Fruit fly (Drosophila melanogaster) whole organism, prepupa: ENCODE data around the gene CG7523.

Source experiments
- Blimp-1 ChIP-seq: fragments of 200-800 bp; sonication (Bioruptor generic); optimal IDR thresholded peaks from 3 replicates; lab custom pipeline; 2017; ENCODE audit warnings: missing biosample characterization, missing genetic modification characterization, mild to moderate bottlenecking, moderate library complexity, missing genetic modification reagents
- CG10631 ChIP-seq: fragments of 200-800 bp; sonication (Bioruptor generic); optimal IDR thresholded peaks from 2 replicates; lab custom pipeline; 2016; ENCODE audit warnings: missing biosample characterization, missing genetic modification characterization
- CG10669 ChIP-seq: fragments of 200-800 bp; sonication (Bioruptor generic); optimal IDR thresholded peaks from 3 replicates; lab custom pipeline; 2018; ENCODE audit warnings: missing biosample characterization, mild to moderate bottlenecking, missing genetic modification characterization, moderate library complexity
- CG11294 ChIP-seq: fragments of 200-800 bp; sonication (Bioruptor generic); IDR thresholded peaks from 2 replicates; pipeline ENCODE4 v1.3.6; 2022; ENCODE audit warnings: missing biosample characterization, missing genetic modification characterization
- CG1621 ChIP-seq: fragments of 200-800 bp; sonication (Bioruptor generic); optimal IDR thresholded peaks from 3 replicates; lab custom pipeline; 2018; ENCODE audit warnings: missing biosample characterization, mild to moderate bottlenecking, missing genetic modification characterization
- CG16779 ChIP-seq: fragments of 200-800 bp; sonication (Bioruptor generic); optimal IDR thresholded peaks from 3 replicates; lab custom pipeline; 2017; ENCODE audit warnings: missing biosample characterization, mild to moderate bottlenecking, missing genetic modification characterization
- CG32006 ChIP-seq: fragments of 200-800 bp; sonication (Bioruptor generic); optimal IDR thresholded peaks from 3 replicates; lab custom pipeline; 2017; ENCODE audit warnings: missing biosample characterization, mild to moderate bottlenecking, missing genetic modification characterization
- CG3919 ChIP-seq: fragments of 200-800 bp; sonication (Bioruptor generic); optimal IDR thresholded peaks from 3 replicates; lab custom pipeline; 2016; ENCODE audit warnings: missing biosample characterization, missing genetic modification characterization
- CG4318 ChIP-seq: fragments of 200-800 bp; sonication (Bioruptor generic); optimal IDR thresholded peaks from 3 replicates; lab custom pipeline; 2017; ENCODE audit warnings: missing biosample characterization, mild to moderate bottlenecking, missing genetic modification characterization
- CG6276 ChIP-seq: fragments of 200-800 bp; sonication (Bioruptor generic); optimal IDR thresholded peaks from 2 replicates; lab custom pipeline; 2017; ENCODE audit warnings: missing biosample characterization, mild to moderate bottlenecking, missing genetic modification characterization
- CG8319 ChIP-seq: fragments of 200-800 bp; sonication (Bioruptor generic); optimal IDR thresholded peaks from 3 replicates; lab custom pipeline; 2016; ENCODE audit warnings: missing biosample characterization, missing genetic modification characterization
- CG8632 ChIP-seq: fragments of 200-800 bp; sonication (Bioruptor generic); optimal IDR thresholded peaks from 3 replicates; lab custom pipeline; 2016; ENCODE audit warnings: missing biosample characterization, missing genetic modification characterization
- CG9139 ChIP-seq: fragments of 200-800 bp; sonication (Bioruptor generic); optimal IDR thresholded peaks from 3 replicates; lab custom pipeline; 2017; ENCODE audit warnings: missing biosample characterization, mild to moderate bottlenecking, missing genetic modification characterization
- Eip75B ChIP-seq: fragments of 200-800 bp; sonication (Bioruptor generic); optimal IDR thresholded peaks from 3 replicates; lab custom pipeline; 2016; ENCODE audit warnings: missing biosample characterization, missing genetic modification characterization
- Eip78C ChIP-seq: fragments of 200-800 bp; sonication (Bioruptor generic); peaks from one replicate; lab custom pipeline; 2016; ENCODE audit warnings: missing biosample characterization, missing genetic modification characterization
- Eip93F ChIP-seq: fragments of 200-800 bp; sonication (Bioruptor generic); optimal IDR thresholded peaks from 2 replicates; lab custom pipeline; 2016; ENCODE audit warnings: missing biosample characterization, mild to moderate bottlenecking, missing genetic modification characterization
- Ets96B ChIP-seq: fragments of 200-800 bp; optimal IDR thresholded peaks from 2 replicates; lab custom pipeline; 2019; ENCODE audit warnings: missing biosample characterization, mild to moderate bottlenecking, missing genetic modification characterization, moderate library complexity
- Hr4 ChIP-seq: fragments of 200-800 bp; sonication (Bioruptor generic); optimal IDR thresholded peaks from 3 replicates; lab custom pipeline; 2016; ENCODE audit warnings: missing biosample characterization, missing genetic modification characterization
- Lpt ChIP-seq: fragments of 200-800 bp; sonication (Bioruptor generic); optimal IDR thresholded peaks from 3 replicates; lab custom pipeline; 2016; ENCODE audit warnings: missing biosample characterization, missing genetic modification characterization
- Sox14 ChIP-seq: fragments of 200-800 bp; sonication (Bioruptor generic); optimal IDR thresholded peaks from 3 replicates; lab custom pipeline; 2016; ENCODE audit warnings: missing biosample characterization, missing genetic modification characterization
- Sox15 ChIP-seq: fragments of 200-800 bp; sonication (Bioruptor generic); optimal IDR thresholded peaks from 3 replicates; lab custom pipeline; 2016; ENCODE audit warnings: missing biosample characterization, missing genetic modification characterization
- achi ChIP-seq: fragments of 200-800 bp; sonication (Bioruptor generic); optimal IDR thresholded peaks from 3 replicates; lab custom pipeline; 2016; ENCODE audit warnings: missing biosample characterization, missing genetic modification characterization
- acj6 ChIP-seq: fragments of 200-800 bp; sonication (Bioruptor generic); optimal IDR thresholded peaks from 3 replicates; lab custom pipeline; 2016; ENCODE audit warnings: missing biosample characterization, missing genetic modification characterization
- dac ChIP-seq: fragments of 200-800 bp; sonication (Bioruptor generic); optimal IDR thresholded peaks from 2 replicates; lab custom pipeline; 2017; ENCODE audit warnings: missing biosample characterization, mild to moderate bottlenecking, missing genetic modification characterization
- eg ChIP-seq: fragments of 200-800 bp; sonication (Bioruptor generic); IDR thresholded peaks from 3 replicates; pipeline ENCODE4 v1.3.6; 2022; ENCODE audit warnings: missing biosample characterization, missing genetic modification characterization
- fd59A ChIP-seq: fragments of 200-800 bp; sonication (Bioruptor generic); optimal IDR thresholded peaks from 2 replicates; lab custom pipeline; 2017; ENCODE audit warnings: missing biosample characterization, mild to moderate bottlenecking, missing genetic modification characterization, missing genetic modification reagents
- fd85E ChIP-seq: fragments of 200-800 bp; sonication (Bioruptor generic); optimal IDR thresholded peaks from 3 replicates; lab custom pipeline; 2016; ENCODE audit warnings: missing biosample characterization, missing genetic modification characterization
- lz ChIP-seq: fragments of 200-800 bp; sonication (Bioruptor generic); optimal IDR thresholded peaks from 3 replicates; lab custom pipeline; 2016; ENCODE audit warnings: missing biosample characterization, missing genetic modification characterization
- net ChIP-seq: fragments of 200-800 bp; sonication (Bioruptor generic); optimal IDR thresholded peaks from 3 replicates; lab custom pipeline; 2016; ENCODE audit warnings: missing biosample characterization, missing genetic modification characterization
- svp ChIP-seq: fragments of 200-800 bp; sonication (Bioruptor generic); peaks from one replicate; lab custom pipeline; 2016; ENCODE audit warnings: missing biosample characterization, missing genetic modification characterization

Gene CG7523

DNA sequence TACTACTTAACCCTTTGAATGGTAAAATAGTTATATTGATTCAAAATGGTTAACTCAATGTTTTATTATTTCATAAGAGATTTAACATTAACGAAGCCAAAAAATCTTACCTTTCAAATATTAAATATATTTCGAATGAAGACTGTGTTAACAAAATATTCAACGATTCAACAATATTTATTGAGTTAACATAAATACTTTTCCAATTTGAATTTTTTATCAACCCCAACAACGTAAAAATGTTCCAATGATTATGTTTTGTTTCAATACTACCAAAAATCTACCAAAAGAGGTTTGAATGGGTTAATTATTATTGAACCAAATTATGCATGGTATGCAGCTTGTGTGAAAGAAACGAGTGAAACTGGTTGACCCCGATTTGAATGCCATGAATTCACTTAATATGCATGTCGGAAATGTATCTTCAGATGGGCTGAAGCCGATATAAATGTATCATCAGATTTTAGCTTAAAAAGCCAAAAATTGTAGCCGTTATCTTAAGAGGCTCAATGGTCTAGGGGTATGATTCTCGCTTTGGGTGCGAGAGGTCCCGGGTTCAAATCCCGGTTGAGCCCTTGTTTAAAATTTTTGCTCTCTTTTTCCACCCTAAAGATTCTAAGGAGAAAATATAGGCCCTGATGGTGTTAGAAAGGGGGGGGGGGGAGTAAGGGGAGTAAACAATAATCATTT is 39.4 kb downstream of the CG7523 start:
- TF ChIP-seq CG10669 (GFP tag; lab: Kevin White, UChicago) (no peak), Blimp-1 (GFP tag; lab: Kevin White, UChicago) (no peak), svp (GFP tag; lab: Kevin White, UChicago) (peak; percentile 44), Sox14 (GFP tag; lab: Kevin White, UChicago) (no peak), CG1621 (no peak), Eip78C (GFP tag; lab: Kevin White, UChicago) (peak; percentile 81)

DNA sequence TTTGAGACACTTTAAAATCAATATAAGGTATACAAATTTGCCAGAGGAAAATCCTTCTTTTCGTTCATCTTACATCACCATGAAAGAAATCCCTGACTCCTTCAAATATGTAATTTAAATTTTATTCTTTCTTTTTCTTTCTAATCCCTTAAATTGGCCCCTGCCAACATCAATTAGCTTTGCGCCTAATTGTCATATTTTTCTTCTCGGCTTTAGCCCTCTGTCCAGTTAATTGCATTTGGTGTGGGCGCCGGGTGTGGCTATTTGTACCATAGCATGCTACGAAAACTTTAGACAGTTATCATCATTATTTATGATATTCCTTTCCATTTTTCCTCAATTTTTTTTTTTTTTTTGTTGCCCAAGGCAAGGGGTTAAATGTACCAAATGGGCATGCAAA is 40.3 kb downstream of the CG7523 start, which contains the start of gene CG43175:
Gene CG43175, plus strand, starts transcription at position 301 of the 400 bp plus-strand sequence.
- no peak for TF ChIP-seq CG3919 (GFP tag; lab: Kevin White, UChicago)
- no peak for TF ChIP-seq CG16779 (tag; lab: Kevin White, UChicago)
- no peak for TF ChIP-seq dac (GFP tag; lab: Kevin White, UChicago)
- no peak for TF ChIP-seq Hr4 (GFP tag; lab: Kevin White, UChicago)
- TF ChIP-seq CG8319 = no peak
- TF ChIP-seq CG8632 (GFP tag; lab: Kevin White, UChicago) = no peak
- TF ChIP-seq, all 60 proteins: peak for 0

DNA sequence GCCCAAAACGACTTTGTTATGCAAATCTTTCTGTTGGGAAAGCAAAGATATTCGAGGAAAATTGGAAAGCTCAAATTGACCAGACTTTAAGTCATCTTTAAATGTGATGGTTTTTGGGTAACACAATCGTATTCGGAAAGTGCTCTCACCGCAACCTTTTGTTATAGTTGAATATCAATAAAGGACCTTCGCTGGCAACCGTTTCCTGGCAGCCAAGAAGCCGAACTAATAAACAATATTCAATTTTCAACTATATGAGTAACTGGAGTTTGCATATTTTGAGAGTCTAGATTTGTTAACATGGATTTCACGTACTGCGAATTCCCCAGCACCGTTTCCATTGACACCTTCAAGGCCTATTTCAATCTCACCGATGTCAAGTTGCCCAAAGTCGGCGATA is 43.9 kb downstream of the CG7523 start, which contains the start of gene CG14325:
Gene CG14325, plus strand, starts transcription at position 301 of the 400 bp plus-strand sequence.
- TF ChIP-seq CG32006 (no peak), Lpt (GFP tag; lab: Kevin White, UChicago) (no peak), Eip75B (GFP tag; lab: Kevin White, UChicago) (no peak), CG9139 (GFP tag; lab: Kevin White, UChicago) (no peak), Eip93F (GFP tag; lab: Kevin White, UChicago) (no peak), CG6276 (GFP tag; lab: Kevin White, UChicago) (no peak), Hr4 (GFP tag; lab: Kevin White, UChicago) (no peak), CG11294 (GFP tag; lab: Robert Waterston, UW) (no peak), Blimp-1 (GFP tag; lab: Kevin White, UChicago) (no peak), CG4318 (GFP tag; lab: Kevin White, UChicago) (no peak), CG8632 (GFP tag; lab: Kevin White, UChicago) (no peak), dac (GFP tag; lab: Kevin White, UChicago) (no peak), Ets96B (tag; lab: Kevin White, UChicago) (no peak), CG10631 (GFP tag; lab: Kevin White, UChicago) (no peak), fd59A (no peak), Sox15 (GFP tag; lab: Kevin White, UChicago) (no peak), Eip78C (GFP tag; lab: Kevin White, UChicago) (no peak), achi (GFP tag; lab: Kevin White, UChicago) (no peak), net (no peak), acj6 (GFP tag; lab: Kevin White, UChicago) (no peak)

DNA sequence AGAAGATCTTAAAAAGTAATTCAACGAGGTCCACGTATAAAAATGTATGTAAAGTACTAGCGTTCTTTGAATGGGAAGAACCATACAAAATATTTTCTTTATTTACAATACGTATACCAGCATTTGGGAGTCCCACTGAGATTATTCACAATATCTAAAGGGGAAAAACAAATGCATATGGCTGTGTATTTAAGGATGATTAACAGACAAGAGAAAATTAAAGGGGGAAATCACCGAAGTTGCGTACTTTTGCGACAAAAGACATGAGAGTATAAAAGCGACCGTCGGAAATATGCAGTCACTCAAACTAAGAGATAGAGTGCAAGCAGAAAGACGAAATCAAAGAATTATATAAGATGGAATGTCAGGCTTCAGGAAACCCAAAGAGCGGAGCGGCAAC is 45.7 kb downstream of the CG7523 start, which contains the start of gene AttD:
Gene AttD, plus strand, starts transcription at position 301 of the 400 bp plus-strand sequence.
- peak; percentile 25 for TF ChIP-seq Eip78C (GFP tag; lab: Kevin White, UChicago)
- TF ChIP-seq eg (GFP tag; lab: Robert Waterston, UW) = no peak
- no peak for TF ChIP-seq CG16779 (tag; lab: Kevin White, UChicago)
- TF ChIP-seq fd85E (GFP tag; lab: Kevin White, UChicago) = no peak

DNA sequence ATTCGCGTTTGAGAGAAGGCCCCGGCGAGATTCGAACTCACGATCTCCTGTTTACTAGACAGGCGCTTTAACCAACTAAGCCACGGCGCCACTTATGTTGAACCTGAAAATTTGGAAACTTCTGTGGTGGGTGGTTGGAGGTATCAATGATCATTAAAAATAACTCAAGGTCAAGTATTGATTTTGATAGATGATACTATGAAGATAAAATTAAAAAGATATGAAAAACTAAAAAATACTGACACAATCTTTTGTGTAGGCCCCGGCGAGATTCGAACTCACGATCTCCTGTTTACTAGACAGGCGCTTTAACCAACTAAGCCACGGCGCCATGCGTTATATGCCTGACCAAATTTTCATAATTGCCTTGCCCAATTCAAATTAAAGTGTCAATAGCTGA is 46.1 kb downstream of the CG7523 start:
- no peak for TF ChIP-seq lz (GFP tag; lab: Kevin White, UChicago)
- peak; percentile 53 for TF ChIP-seq svp (GFP tag; lab: Kevin White, UChicago)
- peak; percentile 48 for TF ChIP-seq Eip78C (GFP tag; lab: Kevin White, UChicago)
- TF ChIP-seq, all 60 proteins: peak for 2
